Fruit fly (Drosophila melanogaster): ENCODE measurements around the gene CG9175.

The CG9175 gene

dm6 chr2L:6078757-6079351 is 19.9 kb downstream of the CG9175 start (continued):
- TF ChIP-seq oc (tag; optimal IDR thresholded peaks at IDR 0.05) (peak; percentile 70), gsb-n (tag; optimal IDR thresholded peaks at IDR 0.05) (peak; percentile 14), cas (GFP tag; IDR thresholded peaks at IDR 0.05) (no peak), CG3281 (GFP tag; optimal IDR thresholded peaks at IDR 0.05) (no peak)

- TF ChIP-seq HLH3B (GFP tag; IDR thresholded peaks at IDR 0.05) (no peak), onecut (GFP tag; IDR thresholded peaks at IDR 0.05) (no peak), z (GFP tag; IDR thresholded peaks at IDR 0.05) (no peak), CG30403 (GFP tag; optimal IDR thresholded peaks at IDR 0.05) (no peak), CG2129 (GFP tag; IDR thresholded peaks at IDR 0.05; ENCODE audit: partially characterized antibody) (no peak)
Measured at dm6 chr2L:6077632-6078031, 21.1 kb downstream of the CG9175 start.

DNA sequence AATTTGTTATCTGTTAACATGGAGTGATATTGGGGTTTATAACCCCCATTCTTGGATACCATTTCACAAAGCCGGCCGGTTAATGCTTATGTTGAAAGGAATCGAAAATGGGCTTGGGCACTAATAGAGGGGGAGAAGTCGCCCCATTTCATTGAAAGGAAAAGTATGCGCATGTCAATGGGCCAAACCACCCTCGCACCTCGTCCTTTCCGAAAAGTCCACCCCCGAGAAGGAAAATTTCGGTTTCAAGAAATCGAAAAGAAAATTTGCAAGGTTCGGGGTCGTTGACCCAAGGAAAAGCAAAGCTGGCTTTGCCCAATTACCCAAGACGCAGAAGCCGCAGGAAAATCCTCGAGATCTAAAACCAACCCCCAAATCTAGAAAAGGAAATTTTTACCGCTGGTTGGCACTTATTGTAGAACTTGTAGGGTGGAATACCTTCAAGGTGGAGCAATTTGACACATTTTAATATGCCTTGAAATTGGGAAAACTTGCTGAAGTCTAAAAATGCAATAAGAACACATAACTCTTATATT is 21.9 kb downstream of the CG9175 start:
- TF ChIP-seq otp (GFP tag; IDR thresholded peaks at IDR 0.05): 0 out of 3 replicates have a peak, but pooled peaks have one; percentile 10
- no peak for TF ChIP-seq dysf (GFP tag; IDR thresholded peaks at IDR 0.05)
- TF ChIP-seq CG8944 (GFP tag; optimal IDR thresholded peaks at IDR 0.05): no peak
- no peak for TF ChIP-seq Oli (tag; optimal IDR thresholded peaks at IDR 0.05)
- no peak for TF ChIP-seq CG7987 (GFP tag; optimal IDR thresholded peaks at IDR 0.05)
- no peak for TF ChIP-seq wor (GFP tag; IDR thresholded peaks at IDR 0.05)
- no peak for TF ChIP-seq lola (GFP tag; optimal IDR thresholded peaks at IDR 0.05)
- no peak for TF ChIP-seq Dll (GFP tag; IDR thresholded peaks at IDR 0.05; ENCODE audit: partially characterized antibody)
- TF ChIP-seq ATbp (GFP tag; optimal IDR thresholded peaks at IDR 0.05): no peak
- peak; percentile 68 for TF ChIP-seq ewg (GFP tag; optimal IDR thresholded peaks at IDR 0.05)
- TF ChIP-seq gt (GFP tag; IDR thresholded peaks at IDR 0.05): no peak
- TF ChIP-seq CG34376 (GFP tag; optimal IDR thresholded peaks at IDR 0.05): no peak
- TF ChIP-seq Chrac-16 (GFP tag; optimal IDR thresholded peaks at IDR 0.05): no peak
- no peak for TF ChIP-seq psq (GFP tag; optimal IDR thresholded peaks at IDR 0.05)
- peak; percentile 99 for TF ChIP-seq CG13894 (tag; optimal IDR thresholded peaks at IDR 0.05)
- TF ChIP-seq Bteb2 (GFP tag; optimal IDR thresholded peaks at IDR 0.05): no peak
- no peak for TF ChIP-seq CG10565 (GFP tag; optimal IDR thresholded peaks at IDR 0.05)
- TF ChIP-seq row (GFP tag; IDR thresholded peaks at IDR 0.05): no peak
- no peak for TF ChIP-seq CG7928 (GFP tag; optimal IDR thresholded peaks at IDR 0.05)
- no peak for TF ChIP-seq ind (GFP tag; optimal IDR thresholded peaks at IDR 0.05)
- no peak for TF ChIP-seq CG31365 (tag; optimal IDR thresholded peaks at IDR 0.05)
- TF ChIP-seq CG32772 (GFP tag; IDR thresholded peaks at IDR 0.05): no peak
- TF ChIP-seq pnt (GFP tag; optimal IDR thresholded peaks at IDR 0.05): no peak
- no peak for TF ChIP-seq CG10274 (GFP tag; optimal IDR thresholded peaks at IDR 0.05)
- TF ChIP-seq seq (GFP tag; IDR thresholded peaks at IDR 0.05): peak; percentile 65; the same call in 1 of the 2 replicates
- TF ChIP-seq crol (GFP tag; IDR thresholded peaks at IDR 0.05): peak; percentile 27; the same call in 1 of the 2 replicates
- TF ChIP-seq CG11247 (GFP tag; IDR thresholded peaks at IDR 0.05): no peak
- no peak for TF ChIP-seq CG18011 (GFP tag; optimal IDR thresholded peaks at IDR 0.05)
- TF ChIP-seq rib (GFP tag; IDR thresholded peaks at IDR 0.05): no peak
- no peak for TF ChIP-seq CG17912 (GFP tag; optimal IDR thresholded peaks at IDR 0.05)
- peak; percentile 10; the same call in 1 of the 2 replicates for TF ChIP-seq CG6689 (GFP tag; IDR thresholded peaks at IDR 0.05)
- TF ChIP-seq C15 (GFP tag; IDR thresholded peaks at IDR 0.05): no peak
- TF ChIP-seq pros (GFP tag; optimal IDR thresholded peaks at IDR 0.05): peak; percentile 93
- no peak for TF ChIP-seq Sox102F (GFP tag; optimal IDR thresholded peaks at IDR 0.05)
- TF ChIP-seq Pdp1 (GFP tag; optimal IDR thresholded peaks at IDR 0.05): no peak
- no peak for TF ChIP-seq CG16779 (GFP tag; IDR thresholded peaks at IDR 0.05)
- no peak for TF ChIP-seq so (GFP tag; IDR thresholded peaks at IDR 0.05)
